Worm (Caenorhabditis elegans): ENCODE results near the gene C29F3.3.

Gene C29F3.3

ce11 chrV:15327745-15328447 lies 19.3 kb downstream of the C29F3.3 start, which contains the start of gene ZK1037.6:
ZK1037.6 (minus strand) TSS chrV:15327795.
- TF ChIP-seq nhr-43 (tag; optimal IDR thresholded peaks at IDR 0.05; ENCODE audit: poor library complexity, severe bottlenecking), result no peak
- no peak for TF ChIP-seq unc-62 (GFP tag; optimal IDR thresholded peaks at IDR 0.05)
- TF ChIP-seq nhr-23 (tag; optimal IDR thresholded peaks at IDR 0.05), result no peak
- no peak for TF ChIP-seq elt-1 (tag; optimal IDR thresholded peaks at IDR 0.05)
- TF ChIP-seq ztf-11 (tag; optimal IDR thresholded peaks at IDR 0.05), result no peak
- TF ChIP-seq elt-2 (tag; optimal IDR thresholded peaks at IDR 0.05), result peak; percentile 75
- no peak for TF ChIP-seq mml-1 (tag; optimal IDR thresholded peaks at IDR 0.05)
- TF ChIP-seq tbx-2 (tag; optimal IDR thresholded peaks at IDR 0.05), result no peak
- TF ChIP-seq nhr-11 (tag; optimal IDR thresholded peaks at IDR 0.05), result no peak
- TF ChIP-seq nhr-12 (tag; optimal IDR thresholded peaks at IDR 0.05), result no peak
- no peak for TF ChIP-seq zag-1 (tag; optimal IDR thresholded peaks at IDR 0.05)
- no peak for TF ChIP-seq aly-2 (tag; optimal IDR thresholded peaks at IDR 0.05)
- peak; percentile 30 for TF ChIP-seq jun-1 (tag; optimal IDR thresholded peaks at IDR 0.05)
- no peak for TF ChIP-seq lin-15B (tag; optimal IDR thresholded peaks at IDR 0.05)
- no peak for TF ChIP-seq mdl-1 (tag; optimal IDR thresholded peaks at IDR 0.05)

DNA sequence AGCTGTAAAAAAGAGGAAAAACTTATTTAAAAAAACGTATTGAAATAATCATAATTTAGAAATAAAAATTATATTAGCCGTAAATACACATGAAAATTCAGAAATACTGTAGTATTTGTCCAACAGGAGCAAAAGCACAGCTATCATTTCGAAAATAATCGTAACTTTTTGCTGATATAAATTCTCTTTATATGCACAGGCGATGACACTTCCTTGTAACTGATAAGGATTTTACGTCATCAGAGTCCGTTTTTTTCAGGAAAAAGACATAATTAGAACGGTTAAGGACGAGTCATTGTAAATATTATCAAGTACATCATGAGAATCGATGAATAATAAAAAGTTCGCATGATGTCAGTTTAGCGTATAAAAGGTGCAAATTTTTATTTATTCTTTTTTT lies 23.8 kb downstream of the C29F3.3 start:
- TF ChIP-seq pqm-1 (tag; optimal IDR thresholded peaks at IDR 0.05) (peak; percentile 63), elt-2 (tag; optimal IDR thresholded peaks at IDR 0.05) (peak; percentile 85), elt-1 (tag; optimal IDR thresholded peaks at IDR 0.05) (no peak), elt-3 (tag; optimal IDR thresholded peaks at IDR 0.05) (no peak)

DNA sequence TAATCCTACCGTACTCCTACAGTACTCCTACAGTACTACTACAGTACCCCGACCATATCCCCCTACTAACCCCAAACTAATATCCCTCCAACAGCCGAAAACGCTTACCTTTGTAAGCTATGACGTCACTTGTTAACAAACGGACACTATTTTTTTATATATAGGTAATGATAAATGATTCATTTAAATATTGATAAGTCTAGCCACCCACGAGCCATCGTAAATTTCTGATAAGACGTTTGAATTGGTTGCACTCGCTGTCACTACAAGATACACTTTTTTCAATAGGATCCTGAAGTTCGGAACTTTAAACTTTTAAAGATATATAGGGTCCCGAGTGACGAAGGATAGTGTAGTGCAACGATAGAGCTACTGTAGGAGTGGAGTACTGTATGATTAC lies 24.5 kb downstream of the C29F3.3 start, which contains the start of gene nhr-247:
TSS of gene nhr-247 (plus strand) at position 330 of the 400 bp plus-strand sequence.
- TF ChIP-seq elt-2 (tag; optimal IDR thresholded peaks at IDR 0.05) (peak; percentile 59), pqm-1 (tag; optimal IDR thresholded peaks at IDR 0.05) (peak; percentile 9)

DNA sequence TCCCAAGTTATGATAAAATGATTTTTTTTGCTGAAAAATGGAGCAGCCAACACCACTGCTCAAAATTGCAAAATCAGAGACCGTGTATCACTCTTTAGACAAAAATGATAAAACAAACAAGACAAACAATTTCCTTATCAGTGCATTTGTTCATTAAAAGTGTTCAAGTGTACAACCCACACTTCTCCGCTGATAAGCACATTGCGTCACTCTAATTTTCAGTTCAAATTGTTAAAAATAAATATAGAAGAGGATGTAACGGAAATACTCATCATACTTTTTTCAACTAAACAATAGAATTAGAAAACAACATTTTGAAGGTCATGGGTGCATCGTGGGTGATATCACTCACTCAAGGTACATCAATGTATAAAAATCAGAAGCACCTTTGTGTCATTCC lies 28.6 kb downstream of the C29F3.3 start, which contains the start of gene nhr-291:
TSS of gene nhr-291 (plus strand) at position 324 of the 400 bp plus-strand sequence.
- peak; percentile 99 for TF ChIP-seq pqm-1 (tag; optimal IDR thresholded peaks at IDR 0.05)
- TF ChIP-seq pha-4 (tag; optimal IDR thresholded peaks at IDR 0.05), result peak; percentile 83
- TF ChIP-seq skn-1 (tag; optimal IDR thresholded peaks at IDR 0.05), result peak; percentile 62
- peak; percentile 57 for TF ChIP-seq fos-1 (tag; optimal IDR thresholded peaks at IDR 0.05)
- TF ChIP-seq nhr-11 (tag; optimal IDR thresholded peaks at IDR 0.05), result no peak
- peak; percentile 99 for TF ChIP-seq elt-2 (tag; optimal IDR thresholded peaks at IDR 0.05)
- TF ChIP-seq nhr-25 (tag; optimal IDR thresholded peaks at IDR 0.05), result no peak
- TF ChIP-seq jun-1 (tag; optimal IDR thresholded peaks at IDR 0.05), result peak; percentile 93
- TF ChIP-seq lsy-12 (tag; optimal IDR thresholded peaks at IDR 0.05), result no peak

DNA sequence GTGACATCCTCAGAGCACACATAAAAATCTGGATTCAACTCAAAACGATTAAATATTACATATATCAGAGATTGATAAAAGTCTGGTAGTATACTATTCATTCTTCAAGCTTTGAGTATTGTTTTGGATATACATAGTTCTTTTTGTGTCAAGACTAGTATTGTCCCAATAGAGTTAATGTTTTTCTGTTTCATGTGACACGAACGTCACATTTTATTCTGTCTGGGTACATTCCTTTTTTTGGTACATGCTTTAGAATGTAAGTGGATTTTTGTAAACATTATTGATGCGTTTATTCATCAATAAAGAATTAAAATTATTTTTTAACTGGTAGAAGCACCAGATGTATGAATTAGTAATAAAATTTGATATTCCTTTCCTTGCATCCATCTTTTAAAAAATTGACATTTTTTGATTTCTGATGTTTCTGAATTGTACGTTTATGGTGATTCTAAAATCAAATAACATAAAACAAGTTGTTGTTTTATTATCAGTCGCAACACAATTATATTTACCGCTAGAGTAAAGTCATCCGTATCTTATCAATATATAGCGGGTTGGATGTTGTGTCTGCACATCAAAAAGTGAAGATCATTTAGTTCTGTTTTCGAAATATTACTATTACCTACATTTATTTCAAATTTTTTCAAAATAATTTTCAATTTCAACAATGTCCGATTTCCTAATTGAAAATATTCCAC lies 31.2 kb downstream of the C29F3.3 start, which contains the start of the genes srt-22 and nhr-246:
TSS of gene srt-22 (minus strand) at position 101 of the 701 bp plus-strand sequence.
TSS of gene nhr-246 (plus strand) at position 651 of the 701 bp plus-strand sequence.
- TF ChIP-seq nhr-25 (tag; optimal IDR thresholded peaks at IDR 0.05) (no peak), pqm-1 (tag; optimal IDR thresholded peaks at IDR 0.05) (peak; percentile 30), nhr-76 (tag; optimal IDR thresholded peaks at IDR 0.05) (no peak), mdl-1 (tag; optimal IDR thresholded peaks at IDR 0.05) (no peak), snpc-4 (tag; optimal IDR thresholded peaks at IDR 0.05) (no peak), ceh-82 (tag; optimal IDR thresholded peaks at IDR 0.05) (no peak), ZK546.5 (tag; optimal IDR thresholded peaks at IDR 0.05) (no peak), lin-39 (tag; optimal IDR thresholded peaks at IDR 0.05) (no peak), jun-1 (tag; optimal IDR thresholded peaks at IDR 0.05) (no peak), hmg-11 (tag; optimal IDR thresholded peaks at IDR 0.05) (no peak), nhr-77 (tag; optimal IDR thresholded peaks at IDR 0.05) (no peak), elt-3 (tag; optimal IDR thresholded peaks at IDR 0.05) (no peak), egl-27 (tag; optimal IDR thresholded peaks at IDR 0.05) (no peak), nhr-237 (tag; optimal IDR thresholded peaks at IDR 0.05) (no peak), elt-2 (tag; optimal IDR thresholded peaks at IDR 0.05) (peak; percentile 6), egl-5 (tag; optimal IDR thresholded peaks at IDR 0.05) (no peak)

All from whole organism, L3 larva.